Worm (Caenorhabditis elegans) whole organism, L3 larva: ENCODE data around the gene C01G12.7.

Source experiments
- egl-27 ChIP-seq: sonication (generic microtip); optimal IDR thresholded peaks from 4 replicates; lab custom pipeline; 2017; ENCODE audit warnings: missing biosample characterization, missing genetic modification reagents, missing genetic modification characterization
- fos-1 ChIP-seq: fragments of 150-350 bp; optimal IDR thresholded peaks from 2 replicates; lab custom pipeline; 2014; ENCODE audit warnings: missing biosample characterization, missing genetic modification characterization
- nhr-11 ChIP-seq: fragments of 150-350 bp; optimal IDR thresholded peaks from 2 replicates; lab custom pipeline; 2014; ENCODE audit warnings: missing biosample characterization, missing genetic modification characterization
- nhr-237 ChIP-seq: fragments of 150-350 bp; optimal IDR thresholded peaks from 2 replicates; lab custom pipeline; 2014; ENCODE audit warnings: missing biosample characterization, missing genetic modification characterization
- nhr-25 ChIP-seq: sonication (generic microtip); optimal IDR thresholded peaks from 2 replicates; lab custom pipeline; 2017; ENCODE audit warnings: missing biosample characterization, missing genetic modification characterization
- nhr-77 ChIP-seq: fragments of 150-350 bp; optimal IDR thresholded peaks from 2 replicates; lab custom pipeline; 2014; ENCODE audit warnings: missing biosample characterization, missing genetic modification characterization
- skn-1 ChIP-seq: fragments of 150-350 bp; optimal IDR thresholded peaks from 2 replicates; lab custom pipeline; 2014; ENCODE audit warnings: missing biosample characterization, missing genetic modification characterization

- TF ChIP-seq fos-1 (tag; lab: Kevin White, UChicago) (no peak), nhr-77 (tag; lab: Kevin White, UChicago) (no peak), nhr-25 (no peak), nhr-11 (tag; lab: Kevin White, UChicago) (no peak), egl-27 (tag; lab: Kevin White, UChicago) (no peak), skn-1 (no peak), nhr-237 (tag; lab: Kevin White, UChicago) (no peak)
Observed at ce11 chrII:14593281-14593680, 1.6 kb upstream of the C01G12.7 start, which contains the start of gene catp-4.
